Fruit fly (Drosophila melanogaster) whole organism, embryonic: ENCODE data around the gene uncNacbeta.
A peak's percentile ranks its signal among the peaks of the same experiment; 100 is the strongest.

ENCODE experiments used
- CG11560 ChIP-seq: fragments of 200-800 bp; sonication (Bioruptor generic); IDR thresholded peaks from 3 replicates; pipeline ENCODE4 v1.3.6; 2022; ENCODE audit warnings: missing biosample characterization, missing genetic modification characterization
- CG12659 ChIP-seq: fragments of 200-800 bp; sonication (Bioruptor generic); optimal IDR thresholded peaks from 3 replicates; lab custom pipeline; 2017; ENCODE audit warnings: mild to moderate bottlenecking, missing biosample characterization, missing genetic modification reagents, missing genetic modification characterization
- CG13296 ChIP-seq: fragments of 200-800 bp; sonication (Bioruptor generic); optimal IDR thresholded peaks from 3 replicates; lab custom pipeline; 2018; ENCODE audit warnings: missing biosample characterization, mild to moderate bottlenecking, missing genetic modification characterization
- CG13775 ChIP-seq: fragments of 200-800 bp; sonication (Bioruptor generic); optimal IDR thresholded peaks from 3 replicates; lab custom pipeline; 2017; ENCODE audit warnings: missing biosample characterization, mild to moderate bottlenecking, missing genetic modification characterization
- CG17328 ChIP-seq: fragments of 200-800 bp; sonication (Bioruptor generic); IDR thresholded peaks from 2 replicates; pipeline ENCODE4 v1.3.6; 2022; ENCODE audit warnings: missing biosample characterization, missing genetic modification characterization
- CG17361 ChIP-seq: fragments of 200-800 bp; sonication (Bioruptor generic); IDR thresholded peaks from 3 replicates; pipeline ENCODE4 v1.3.6; 2022; ENCODE audit warnings: missing biosample characterization, missing genetic modification characterization
- CG18476 ChIP-seq: fragments of 200-800 bp; sonication (Bioruptor generic); optimal IDR thresholded peaks from 2 replicates; lab custom pipeline; 2016; ENCODE audit warnings: missing biosample characterization, mild to moderate bottlenecking, missing genetic modification characterization
- CG18764 ChIP-seq: fragments of 200-800 bp; sonication (Bioruptor generic); optimal IDR thresholded peaks from 3 replicates; lab custom pipeline; 2016; ENCODE audit warnings: missing biosample characterization, missing genetic modification characterization
- CG7271 ChIP-seq: fragments of 200-800 bp; sonication (Bioruptor generic); optimal IDR thresholded peaks from 2 replicates; lab custom pipeline; 2018; ENCODE audit warnings: missing biosample characterization, mild to moderate bottlenecking, missing genetic modification characterization, moderate library complexity
- CG8089 ChIP-seq: fragments of 200-800 bp; sonication (Bioruptor generic); optimal IDR thresholded peaks from 3 replicates; lab custom pipeline; 2016; ENCODE audit warnings: missing biosample characterization, missing genetic modification characterization
- CG8290 ChIP-seq, 3 experiments: fragments of 200-800 bp; sonication (Bioruptor generic); optimal IDR thresholded peaks; 2 replicates each; lab custom pipeline; 2016 to 2019; ENCODE audit warnings: missing biosample characterization in 3 of 3, missing genetic modification characterization in 3 of 3, mild to moderate bottlenecking in 2 of 3, moderate library complexity in 1 of 3
- CG8478 ChIP-seq: fragments of >200 bp; optimal IDR thresholded peaks from 2 replicates; lab custom pipeline; 2018
- Chrac-16 ChIP-seq: fragments of 200-800 bp; sonication (Bioruptor generic); optimal IDR thresholded peaks from 3 replicates; lab custom pipeline; 2016; ENCODE audit warnings: missing biosample characterization, missing genetic modification characterization
- Dfd ChIP-seq, 2 experiments: fragments of >200 bp; optimal IDR thresholded peaks; 2 replicates each; lab custom pipeline; 2017; ENCODE audit warnings: missing biosample characterization in 2 of 2, missing genetic modification characterization in 2 of 2
- Doc3 ChIP-seq: fragments of 200-800 bp; sonication (Bioruptor generic); IDR thresholded peaks from 3 replicates; pipeline ENCODE4 v1.3.6; 2022; ENCODE audit warnings: missing biosample characterization, missing genetic modification characterization; ENCODE audit not compliant: partially characterized antibody
- Ets97D ChIP-seq: fragments of 200-800 bp; sonication (Bioruptor generic); optimal IDR thresholded peaks from 3 replicates; lab custom pipeline; 2016; ENCODE audit warnings: missing biosample characterization, missing genetic modification characterization
- Gsc ChIP-seq: fragments of 200-800 bp; sonication (Bioruptor generic); IDR thresholded peaks from 2 replicates; pipeline ENCODE4 v1.3.6; 2022; ENCODE audit warnings: missing biosample characterization, missing genetic modification characterization
- H2.0 ChIP-seq: fragments of 200-800 bp; sonication (Bioruptor generic); IDR thresholded peaks from 2 replicates; pipeline ENCODE4 v1.3.6; 2022; ENCODE audit warnings: missing biosample characterization, missing genetic modification characterization
- Hr51 ChIP-seq, 2 experiments: fragments of 200-800 bp; sonication (Bioruptor generic); optimal IDR thresholded peaks; 2 replicates in 1 of 2; 3 replicates in 1 of 2; lab custom pipeline; 2016 to 2018; ENCODE audit warnings: missing biosample characterization in 2 of 2, missing genetic modification characterization in 2 of 2, mild to moderate bottlenecking in 1 of 2, moderate library complexity in 1 of 2
- MESR4 ChIP-seq: fragments of 200-800 bp; sonication (Bioruptor generic); optimal IDR thresholded peaks from 2 replicates; lab custom pipeline; 2018; ENCODE audit warnings: missing biosample characterization, mild to moderate bottlenecking, missing genetic modification characterization, moderate library complexity
- Nf-YC ChIP-seq: fragments of 200-800 bp; optimal IDR thresholded peaks from 3 replicates; lab custom pipeline; 2019; ENCODE audit warnings: missing biosample characterization, mild to moderate bottlenecking, missing genetic modification characterization, moderate library complexity
- Sin3A ChIP-seq: fragments of >200 bp; optimal IDR thresholded peaks from 2 replicates; lab custom pipeline; 2018
- Xbp1 ChIP-seq: fragments of 200-800 bp; sonication (Bioruptor generic); optimal IDR thresholded peaks from 3 replicates; lab custom pipeline; 2016; ENCODE audit warnings: missing biosample characterization, mild to moderate bottlenecking, missing genetic modification characterization
- ara ChIP-seq: fragments of 200-800 bp; sonication (Bioruptor generic); IDR thresholded peaks from 2 replicates; pipeline ENCODE4 v1.3.6; 2022; ENCODE audit warnings: missing biosample characterization, missing genetic modification characterization
- ato ChIP-seq: fragments of 200-800 bp; sonication (Bioruptor generic); IDR thresholded peaks from 2 replicates; pipeline ENCODE4 v1.3.6; 2022; ENCODE audit warnings: missing biosample characterization, missing genetic modification characterization; ENCODE audit not compliant: partially characterized antibody
- bbx ChIP-seq: fragments of 200-800 bp; sonication (Bioruptor generic); IDR thresholded peaks from 2 replicates; pipeline ENCODE4 v1.3.6; 2022; ENCODE audit warnings: missing biosample characterization, missing genetic modification characterization; ENCODE audit not compliant: partially characterized antibody
- bcd ChIP-seq: fragments of 200-800 bp; sonication (Bioruptor generic); optimal IDR thresholded peaks from 2 replicates; lab custom pipeline; 2017; ENCODE audit warnings: missing biosample characterization, mild to moderate bottlenecking, missing genetic modification characterization
- bsh ChIP-seq, 2 experiments: fragments of 200-800 bp; sonication (Bioruptor generic); optimal IDR thresholded peaks; 2 replicates each; lab custom pipeline; 2017 to 2018; ENCODE audit warnings: mild to moderate bottlenecking in 2 of 2, missing biosample characterization in 2 of 2, missing genetic modification characterization in 2 of 2, moderate library complexity in 1 of 2
- cwo ChIP-seq: fragments of 200-800 bp; sonication (Bioruptor generic); optimal IDR thresholded peaks from 3 replicates; lab custom pipeline; 2017; ENCODE audit warnings: missing biosample characterization, missing genetic modification characterization, mild to moderate bottlenecking, moderate library complexity, missing genetic modification reagents
- eve ChIP-seq, 2 experiments: fragments of >200 bp; optimal IDR thresholded peaks; 2 replicates each; lab custom pipeline; 2017; ENCODE audit warnings: missing biosample characterization in 2 of 2, missing genetic modification characterization in 2 of 2
- eyg ChIP-seq: fragments of 200-800 bp; sonication (Bioruptor generic); optimal IDR thresholded peaks from 3 replicates; lab custom pipeline; 2016; ENCODE audit warnings: missing biosample characterization, missing genetic modification characterization
- fd102C ChIP-seq: fragments of 200-800 bp; sonication (Bioruptor generic); optimal IDR thresholded peaks from 2 replicates; lab custom pipeline; 2018; ENCODE audit warnings: missing biosample characterization, mild to moderate bottlenecking, missing genetic modification characterization, moderate library complexity
- fu2 ChIP-seq: fragments of 200-800 bp; sonication (Bioruptor generic); optimal IDR thresholded peaks from 2 replicates; lab custom pipeline; 2016; ENCODE audit warnings: missing biosample characterization, missing genetic modification characterization
- gcm ChIP-seq: fragments of 200-800 bp; sonication (Bioruptor generic); optimal IDR thresholded peaks from 2 replicates; lab custom pipeline; 2019; ENCODE audit warnings: missing biosample characterization, mild to moderate bottlenecking, missing genetic modification characterization, moderate library complexity
- gcm2 ChIP-seq: fragments of 200-800 bp; sonication (Bioruptor generic); optimal IDR thresholded peaks from 2 replicates; lab custom pipeline; 2016; ENCODE audit warnings: missing biosample characterization, missing genetic modification characterization
- grau ChIP-seq: fragments of 200-800 bp; optimal IDR thresholded peaks from 3 replicates; lab custom pipeline; 2019; ENCODE audit warnings: missing biosample characterization, mild to moderate bottlenecking, missing genetic modification characterization, moderate library complexity
- gro ChIP-seq: fragments of 200-800 bp; sonication (Bioruptor generic); optimal IDR thresholded peaks from 2 replicates; lab custom pipeline; 2016; ENCODE audit warnings: missing biosample characterization, missing genetic modification characterization
- jing ChIP-seq: fragments of 200-800 bp; sonication (Bioruptor generic); optimal IDR thresholded peaks from 2 replicates; lab custom pipeline; 2018; ENCODE audit warnings: missing biosample characterization, mild to moderate bottlenecking, missing genetic modification characterization
- lbe ChIP-seq: fragments of 200-800 bp; sonication (Bioruptor generic); optimal IDR thresholded peaks from 2 replicates; lab custom pipeline; 2016; ENCODE audit warnings: missing biosample characterization, mild to moderate bottlenecking, missing genetic modification characterization
- lov ChIP-seq, 2 experiments: fragments of 200-800 bp in 1 of 2; fragments of >200 bp in 1 of 2; sonication (Bioruptor generic) in 1 of 2; IDR thresholded peaks in 1 of 2; optimal IDR thresholded peaks in 1 of 2; 2 replicates in 1 of 2; 3 replicates in 1 of 2; pipeline versions ENCODE4 v1.3.6 to Lab custom; 2017 to 2022; ENCODE audit warnings: missing biosample characterization in 1 of 2, missing genetic modification characterization in 1 of 2
- odd ChIP-seq: fragments of 200-800 bp; sonication (Bioruptor generic); optimal IDR thresholded peaks from 2 replicates; lab custom pipeline; 2017; ENCODE audit warnings: missing biosample characterization, mild to moderate bottlenecking, missing genetic modification characterization
- pita ChIP-seq: fragments of 200-800 bp; sonication (Bioruptor generic); optimal IDR thresholded peaks from 2 replicates; lab custom pipeline; 2017; ENCODE audit warnings: missing biosample characterization, mild to moderate bottlenecking, missing genetic modification characterization
- pum ChIP-seq: fragments of 200-800 bp; sonication (Bioruptor generic); optimal IDR thresholded peaks from 2 replicates; lab custom pipeline; 2016; ENCODE audit warnings: missing biosample characterization, missing genetic modification characterization
- sim ChIP-seq: fragments of 200-800 bp; sonication (Bioruptor generic); IDR thresholded peaks from 2 replicates; pipeline ENCODE4 v1.3.6; 2022; ENCODE audit warnings: missing biosample characterization, missing genetic modification characterization
- twi ChIP-seq: fragments of 200-800 bp; optimal IDR thresholded peaks from 2 replicates; lab custom pipeline; 2019; ENCODE audit warnings: missing biosample characterization, mild to moderate bottlenecking, missing genetic modification characterization, moderate library complexity
- tx ChIP-seq: fragments of 200-800 bp; sonication (Bioruptor generic); optimal IDR thresholded peaks from 2 replicates; lab custom pipeline; 2016; ENCODE audit warnings: missing biosample characterization, missing genetic modification characterization
- unc-4 ChIP-seq: fragments of 200-800 bp; sonication (Bioruptor generic); IDR thresholded peaks from 2 replicates; pipeline ENCODE4 v1.3.6; 2022; ENCODE audit warnings: missing biosample characterization, missing genetic modification characterization; ENCODE audit not compliant: partially characterized antibody
- unpg ChIP-seq: fragments of 200-800 bp; sonication (Bioruptor generic); optimal IDR thresholded peaks from 3 replicates; lab custom pipeline; 2018; ENCODE audit warnings: missing biosample characterization, mild to moderate bottlenecking, missing genetic modification characterization, moderate library complexity
- wdn ChIP-seq: fragments of 200-800 bp; sonication (Bioruptor generic); IDR thresholded peaks from 2 replicates; pipeline ENCODE4 v1.3.6; 2022; ENCODE audit warnings: missing biosample characterization, missing genetic modification characterization
- z ChIP-seq: fragments of 200-800 bp; sonication (Bioruptor generic); IDR thresholded peaks from 3 replicates; pipeline ENCODE4 v1.3.6; 2022; ENCODE audit warnings: missing biosample characterization, missing genetic modification characterization
- zfh1 ChIP-seq: fragments of 200-800 bp; sonication (Bioruptor generic); IDR thresholded peaks from 3 replicates; pipeline ENCODE4 v1.3.6; 2022; ENCODE audit warnings: missing biosample characterization, missing genetic modification characterization

uncNacbeta gene

dm6 chr2L:568030-568429 is 4.4 kb upstream of the uncNacbeta start, which contains the start of the genes Nle and Sf3b1 (continued):
- TF ChIP-seq lbe (GFP tag; lab: Kevin White, UChicago) (no peak), CG17328 (GFP tag; lab: Robert Waterston, UW) (0 out of 2 replicates have a peak, but pooled peaks have one; percentile 2), wdn (GFP tag; lab: Robert Waterston, UW) (no peak), cwo (GFP tag; lab: Kevin White, UChicago) (peak; percentile 97), odd (GFP tag; lab: Kevin White, UChicago) (no peak), CG7271 (tag; lab: Kevin White, UChicago) (peak; percentile 7), Sin3A (lab: Kevin White, UChicago) (peak; percentile 81), Xbp1 (GFP tag; lab: Kevin White, UChicago) (peak; percentile 74), bcd (GFP tag; lab: Kevin White, UChicago) (no peak), bsh (GFP tag; optimal IDR thresholded peaks at IDR 0.05; lab: Kevin White, UChicago) (no peak), unpg (no peak), sim (GFP tag; lab: Robert Waterston, UW) (no peak), CG18476 (GFP tag; lab: Kevin White, UChicago) (no peak), twi (tag; lab: Kevin White, UChicago) (peak; percentile 68), MESR4 (GFP tag; lab: Kevin White, UChicago) (peak; percentile 58), zfh1 (GFP tag; lab: Robert Waterston, UW) (no peak), CG13296 (no peak), Nf-YC (tag; lab: Kevin White, UChicago) (peak; percentile 74), gcm (GFP tag; lab: Kevin White, UChicago) (no peak), CG8089 (GFP tag; lab: Kevin White, UChicago) (peak; percentile 5), grau (peak; percentile 44), eve (GFP tag; optimal IDR thresholded peaks at IDR 0.05; lab: Kevin White, UChicago) (no peak), z (GFP tag; lab: Robert Waterston, UW) (no peak), Gsc (GFP tag; lab: Robert Waterston, UW) (no peak), pum (GFP tag; lab: Kevin White, UChicago) (peak; percentile 13), fd102C (GFP tag; lab: Kevin White, UChicago) (no peak), tx (no peak), jing (GFP tag; lab: Kevin White, UChicago) (no peak), CG12659 (GFP tag; lab: Kevin White, UChicago) (peak; percentile 53), eyg (GFP tag; lab: Kevin White, UChicago) (no peak), ara (GFP tag; lab: Robert Waterston, UW) (no peak), ato (GFP tag; lab: Robert Waterston, UW) (peak; percentile 70), CG18764 (GFP tag; lab: Kevin White, UChicago) (no peak), gro (GFP tag; lab: Kevin White, UChicago) (peak; percentile 56), Ets97D (peak; percentile 71), Hr51 (GFP tag; optimal IDR thresholded peaks at IDR 0.05; lab: Kevin White, UChicago) (no peak), lov (optimal IDR thresholded peaks at IDR 0.05; lab: Kevin White, UChicago) (no peak), lov (GFP tag; IDR thresholded peaks at IDR 0.05; lab: Robert Waterston, UW) (no peak), Doc3 (GFP tag; lab: Robert Waterston, UW) (peak; percentile 97), H2.0 (GFP tag; lab: Robert Waterston, UW) (no peak), CG17361 (GFP tag; lab: Robert Waterston, UW) (peak; percentile 63), gcm2 (GFP tag; lab: Kevin White, UChicago) (no peak), CG8478 (lab: Kevin White, UChicago) (no peak), fu2 (GFP tag; lab: Kevin White, UChicago) (peak; percentile 19), CG13775 (GFP tag; lab: Kevin White, UChicago) (peak; percentile 62), bbx (GFP tag; lab: Robert Waterston, UW) (peak; percentile 84), CG8290 (GFP tag; optimal IDR thresholded peaks at IDR 0.05; lab: Kevin White, UChicago) (no peak), CG8290 (tag; optimal IDR thresholded peaks at IDR 0.05; lab: Kevin White, UChicago) (no peak), unc-4 (GFP tag; lab: Robert Waterston, UW) (peak; percentile 97), pita (GFP tag; lab: Kevin White, UChicago) (no peak), CG11560 (tag; lab: Robert Waterston, UW) (peak; percentile 90), Chrac-16 (GFP tag; lab: Kevin White, UChicago) (peak; percentile 66), Dfd (GFP tag; optimal IDR thresholded peaks at IDR 0.05; lab: Kevin White, UChicago) (no peak)
